Fruit fly (Drosophila melanogaster) whole organism, embryonic: ENCODE data around the gene Cyt-c-d.

Source experiments
- Awh ChIP-seq: fragments of 200-800 bp; sonication (Bioruptor generic); IDR thresholded peaks from 2 replicates; pipeline ENCODE4, ENCODE4 v1.3.6; 2022; ENCODE audit warnings: missing biosample characterization, missing genetic modification characterization
- B-H2 ChIP-seq: fragments of 200-800 bp; sonication (Bioruptor generic); optimal IDR thresholded peaks from 2 replicates; lab custom pipeline; 2018; ENCODE audit warnings: missing biosample characterization, mild to moderate bottlenecking, missing genetic modification characterization
- BEAF-32 ChIP-seq: fragments of 200-800 bp; sonication (Bioruptor generic); optimal IDR thresholded peaks from 3 replicates; lab custom pipeline; 2017; ENCODE audit warnings: missing biosample characterization, missing genetic modification characterization, mild to moderate bottlenecking, moderate library complexity, missing genetic modification reagents
- CG11695 ChIP-seq: fragments of 200-800 bp; sonication (Bioruptor generic); IDR thresholded peaks from 3 replicates; pipeline ENCODE4 v1.3.6; 2022; ENCODE audit warnings: missing biosample characterization, missing genetic modification characterization
- CG13624 ChIP-seq: fragments of 200-800 bp; sonication (Bioruptor generic); optimal IDR thresholded peaks from 2 replicates; lab custom pipeline; 2016; ENCODE audit warnings: missing biosample characterization, missing genetic modification characterization
- CG14860 ChIP-seq: fragments of 200-800 bp; sonication (Bioruptor generic); IDR thresholded peaks from 3 replicates; pipeline ENCODE4 v1.3.6; 2022; ENCODE audit warnings: missing biosample characterization, missing genetic modification characterization; ENCODE audit not compliant: partially characterized antibody
- CG17186 ChIP-seq: fragments of 200-800 bp; sonication (Bioruptor generic); optimal IDR thresholded peaks from 3 replicates; lab custom pipeline; 2017; ENCODE audit warnings: missing biosample characterization, missing genetic modification reagents, missing genetic modification characterization
- CG17568 ChIP-seq: fragments of 200-800 bp; sonication (Bioruptor generic); optimal IDR thresholded peaks from 2 replicates; lab custom pipeline; 2018; ENCODE audit warnings: missing biosample characterization, mild to moderate bottlenecking, missing genetic modification characterization, moderate library complexity
- CG3065 ChIP-seq: fragments of 200-800 bp; sonication (Bioruptor generic); optimal IDR thresholded peaks from 2 replicates; lab custom pipeline; 2016; ENCODE audit warnings: missing biosample characterization, missing genetic modification characterization
- CG34422 ChIP-seq: fragments of 200-800 bp; sonication (Bioruptor generic); IDR thresholded peaks from 3 replicates; pipeline ENCODE4 v1.3.6; 2022; ENCODE audit warnings: missing biosample characterization, missing genetic modification characterization
- CG3995 ChIP-seq: fragments of 200-800 bp; sonication (Bioruptor generic); optimal IDR thresholded peaks from 3 replicates; lab custom pipeline; 2016; ENCODE audit warnings: missing biosample characterization, missing genetic modification characterization
- CG43689 ChIP-seq: fragments of 200-800 bp; sonication (Bioruptor generic); IDR thresholded peaks from 2 replicates; pipeline ENCODE4 v1.3.6; 2022; ENCODE audit warnings: missing biosample characterization, missing genetic modification characterization
- CG5180 ChIP-seq: fragments of 200-800 bp; sonication (Bioruptor generic); optimal IDR thresholded peaks from 3 replicates; lab custom pipeline; 2017; ENCODE audit warnings: missing biosample characterization, missing genetic modification characterization, mild to moderate bottlenecking, moderate library complexity, missing genetic modification reagents
- CG8765 ChIP-seq: fragments of 200-800 bp; sonication (Bioruptor generic); IDR thresholded peaks from 2 replicates; pipeline ENCODE4 v1.3.6; 2022; ENCODE audit warnings: missing biosample characterization, missing genetic modification characterization
- CG9797 ChIP-seq: fragments of 200-800 bp; sonication (Bioruptor generic); optimal IDR thresholded peaks from 3 replicates; lab custom pipeline; 2018; ENCODE audit warnings: missing biosample characterization, mild to moderate bottlenecking, missing genetic modification characterization
- CG9817 ChIP-seq: fragments of 200-800 bp; sonication (Bioruptor generic); optimal IDR thresholded peaks from 2 replicates; lab custom pipeline; 2018; ENCODE audit warnings: missing biosample characterization, mild to moderate bottlenecking, missing genetic modification characterization, moderate library complexity
- CG9932 ChIP-seq: fragments of 200-800 bp; sonication (Bioruptor generic); IDR thresholded peaks from 2 replicates; pipeline ENCODE4 v1.3.6; 2022; ENCODE audit warnings: missing biosample characterization, missing genetic modification characterization
- Dll ChIP-seq: fragments of 200-800 bp; sonication (Bioruptor generic); IDR thresholded peaks from 4 replicates; pipeline ENCODE4 v1.3.6; 2022; ENCODE audit warnings: missing biosample characterization, missing genetic modification characterization; ENCODE audit not compliant: partially characterized antibody
- Dref ChIP-seq: fragments of 200-800 bp; sonication (Bioruptor generic); IDR thresholded peaks from 2 replicates; pipeline ENCODE4 v1.3.6; 2022; ENCODE audit warnings: missing biosample characterization, missing genetic modification characterization
- Eip74EF ChIP-seq, 2 experiments: fragments of 200-800 bp in 1 of 2; fragments of >200 bp in 1 of 2; sonication (Bioruptor generic) in 1 of 2; optimal IDR thresholded peaks; 2 replicates each; lab custom pipeline; 2017 to 2019; ENCODE audit warnings: missing biosample characterization in 2 of 2, missing genetic modification characterization in 2 of 2, mild to moderate bottlenecking in 1 of 2, moderate library complexity in 1 of 2
- Elba2 ChIP-seq: fragments of 200-800 bp; sonication (Bioruptor generic); optimal IDR thresholded peaks from 3 replicates; lab custom pipeline; 2016; ENCODE audit warnings: missing biosample characterization, missing genetic modification characterization
- Ets97D ChIP-seq: fragments of 200-800 bp; sonication (Bioruptor generic); optimal IDR thresholded peaks from 3 replicates; lab custom pipeline; 2016; ENCODE audit warnings: missing biosample characterization, missing genetic modification characterization
- HLH4C ChIP-seq: fragments of 200-800 bp; sonication (Bioruptor generic); IDR thresholded peaks from 3 replicates; pipeline ENCODE4 v1.3.6; 2022; ENCODE audit warnings: missing biosample characterization, missing genetic modification characterization; ENCODE audit not compliant: partially characterized antibody
- MESR4 ChIP-seq: fragments of 200-800 bp; sonication (Bioruptor generic); optimal IDR thresholded peaks from 2 replicates; lab custom pipeline; 2018; ENCODE audit warnings: missing biosample characterization, mild to moderate bottlenecking, missing genetic modification characterization, moderate library complexity
- Scr ChIP-seq: fragments of 200-800 bp; sonication (Bioruptor generic); IDR thresholded peaks from 2 replicates; pipeline ENCODE4 v1.3.6; 2022; ENCODE audit warnings: missing biosample characterization, missing genetic modification characterization; ENCODE audit not compliant: partially characterized antibody
- Side ChIP-seq: fragments of 200-800 bp; sonication (Bioruptor generic); optimal IDR thresholded peaks from 2 replicates; lab custom pipeline; 2016; ENCODE audit warnings: missing biosample characterization, missing genetic modification characterization
- bsh ChIP-seq, 2 experiments: fragments of 200-800 bp; sonication (Bioruptor generic); optimal IDR thresholded peaks; 2 replicates each; lab custom pipeline; 2017 to 2018; ENCODE audit warnings: mild to moderate bottlenecking in 2 of 2, missing biosample characterization in 2 of 2, missing genetic modification characterization in 2 of 2, moderate library complexity in 1 of 2
- btn ChIP-seq: fragments of 200-800 bp; sonication (Bioruptor generic); optimal IDR thresholded peaks from 2 replicates; lab custom pipeline; 2016; ENCODE audit warnings: missing biosample characterization, missing genetic modification characterization
- cato ChIP-seq: fragments of 200-800 bp; sonication (Bioruptor generic); optimal IDR thresholded peaks from 2 replicates; lab custom pipeline; 2016; ENCODE audit warnings: missing biosample characterization, missing genetic modification characterization, borderline replicate concordance
- dimm ChIP-seq: fragments of 200-800 bp; sonication (Bioruptor generic); IDR thresholded peaks from 2 replicates; pipeline ENCODE4 v1.3.6; 2022; ENCODE audit warnings: missing biosample characterization, missing genetic modification characterization
- dysf ChIP-seq: fragments of 200-800 bp; sonication (Bioruptor generic); IDR thresholded peaks from 3 replicates; pipeline ENCODE4 v1.3.6; 2022; ENCODE audit warnings: missing biosample characterization, missing genetic modification characterization
- emc ChIP-seq: fragments of 200-800 bp; sonication (Bioruptor generic); optimal IDR thresholded peaks from 2 replicates; lab custom pipeline; 2016; ENCODE audit warnings: missing biosample characterization, missing genetic modification characterization
- hbn ChIP-seq: fragments of 200-800 bp; sonication (Bioruptor generic); IDR thresholded peaks from 2 replicates; pipeline ENCODE4 v1.3.6; 2022; ENCODE audit warnings: missing biosample characterization, missing genetic modification characterization; ENCODE audit not compliant: partially characterized antibody
- jumu ChIP-seq: fragments of 200-800 bp; sonication (Bioruptor generic); optimal IDR thresholded peaks from 3 replicates; lab custom pipeline; 2016; ENCODE audit warnings: missing biosample characterization, missing genetic modification characterization
- nau ChIP-seq: fragments of 200-800 bp; sonication (Bioruptor generic); optimal IDR thresholded peaks from 3 replicates; lab custom pipeline; 2017; ENCODE audit warnings: missing biosample characterization, mild to moderate bottlenecking, missing genetic modification characterization, missing genetic modification reagents
- phol ChIP-seq: fragments of 200-800 bp; sonication (Bioruptor generic); optimal IDR thresholded peaks from 3 replicates; lab custom pipeline; 2018; ENCODE audit warnings: missing biosample characterization, mild to moderate bottlenecking, missing genetic modification characterization, moderate library complexity
- repo ChIP-seq: fragments of 200-800 bp; sonication (Bioruptor generic); optimal IDR thresholded peaks from 2 replicates; lab custom pipeline; 2016; ENCODE audit warnings: missing biosample characterization, missing genetic modification characterization
- row ChIP-seq: fragments of 200-800 bp; sonication (Bioruptor generic); IDR thresholded peaks from 3 replicates; pipeline ENCODE4 v1.3.6; 2022; ENCODE audit warnings: missing biosample characterization, missing genetic modification characterization
- sens ChIP-seq: fragments of 200-800 bp; sonication (Bioruptor generic); peaks from one replicate; lab custom pipeline; 2016; ENCODE audit warnings: missing biosample characterization, missing genetic modification characterization
- seq ChIP-seq: fragments of 200-800 bp; sonication (Bioruptor generic); IDR thresholded peaks from 2 replicates; pipeline ENCODE4 v1.3.6; 2022; ENCODE audit warnings: missing biosample characterization, missing genetic modification characterization
- tin ChIP-seq: fragments of 200-800 bp; sonication (Bioruptor generic); optimal IDR thresholded peaks from 3 replicates; lab custom pipeline; 2016; ENCODE audit warnings: missing biosample characterization, missing genetic modification characterization
- unpg ChIP-seq: fragments of 200-800 bp; sonication (Bioruptor generic); optimal IDR thresholded peaks from 3 replicates; lab custom pipeline; 2018; ENCODE audit warnings: missing biosample characterization, mild to moderate bottlenecking, missing genetic modification characterization, moderate library complexity
- vnd ChIP-seq: fragments of 200-800 bp; sonication (Bioruptor generic); IDR thresholded peaks from 3 replicates; pipeline ENCODE4 v1.3.6; 2022; ENCODE audit warnings: missing biosample characterization, missing genetic modification characterization; ENCODE audit not compliant: partially characterized antibody
- zen ChIP-seq: fragments of 200-800 bp; sonication (Bioruptor generic); optimal IDR thresholded peaks from 3 replicates; lab custom pipeline; 2018; ENCODE audit warnings: missing biosample characterization, mild to moderate bottlenecking, missing genetic modification characterization, moderate library complexity
- zf30C ChIP-seq: fragments of 200-800 bp; sonication (Bioruptor generic); optimal IDR thresholded peaks from 3 replicates; lab custom pipeline; 2018; ENCODE audit warnings: missing biosample characterization, mild to moderate bottlenecking, missing genetic modification characterization

Gene Cyt-c-d

dm6 chr2L:16676651-16677359 is 38.9 kb upstream of the Cyt-c-d start, which contains the start of the genes Trpgamma and her (continued):
- TF ChIP-seq cato (GFP tag; lab: Kevin White, UChicago) (no peak), dimm (GFP tag; lab: Robert Waterston, UW) (no peak), CG17186 (GFP tag; lab: Kevin White, UChicago) (peak; percentile 11), tin (GFP tag; lab: Kevin White, UChicago) (peak; percentile 2), Awh (GFP tag; lab: Robert Waterston, UW) (no peak), bsh (GFP tag; optimal IDR thresholded peaks at IDR 0.05; lab: Kevin White, UChicago) (peak in 1 of 2 experiments; percentile 7), BEAF-32 (GFP tag; lab: Kevin White, UChicago) (peak; percentile 90), nau (GFP tag; lab: Kevin White, UChicago) (no peak), vnd (GFP tag; lab: Robert Waterston, UW) (peak; percentile 86), CG17568 (no peak), row (GFP tag; lab: Robert Waterston, UW) (peak; percentile 38; the same call in 1 of the 3 replicates), repo (GFP tag; lab: Kevin White, UChicago) (no peak), CG14860 (peak; percentile 81), MESR4 (GFP tag; lab: Kevin White, UChicago) (peak; percentile 72), Scr (GFP tag; lab: Robert Waterston, UW) (peak; percentile 91), CG13624 (GFP tag; lab: Kevin White, UChicago) (peak; percentile 45), zf30C (no peak), dysf (GFP tag; lab: Robert Waterston, UW) (no peak), HLH4C (GFP tag; lab: Robert Waterston, UW) (peak; percentile 87), Elba2 (GFP tag; lab: Kevin White, UChicago) (peak; percentile 8), hbn (GFP tag; lab: Robert Waterston, UW) (peak; percentile 88), B-H2 (peak; percentile 53), CG43689 (no peak)

- TF ChIP-seq Ets97D: no peak
- TF ChIP-seq sens: peak; percentile 58
- peak; percentile 52 for TF ChIP-seq CG3065 (GFP tag; lab: Kevin White, UChicago)
- no peak for TF ChIP-seq CG11695 (GFP tag; lab: Robert Waterston, UW)
Observed at dm6 chr2L:16679073-16679472, 36.6 kb upstream of the Cyt-c-d start.

- TF ChIP-seq btn (no peak), zen (tag; lab: Kevin White, UChicago) (peak; percentile 45), Dll (peak; percentile 93), jumu (GFP tag; lab: Kevin White, UChicago) (peak; percentile 26), seq (GFP tag; lab: Robert Waterston, UW) (no peak), emc (GFP tag; lab: Kevin White, UChicago) (no peak), CG34422 (GFP tag; lab: Robert Waterston, UW) (peak; percentile 84; the same call in 1 of the 3 replicates), Side (GFP tag; lab: Kevin White, UChicago) (peak; percentile 20), CG5180 (GFP tag; lab: Kevin White, UChicago) (no peak), phol (tag; lab: Kevin White, UChicago) (peak; percentile 31), Eip74EF (GFP tag; optimal IDR thresholded peaks at IDR 0.05; lab: Kevin White, UChicago) (no peak), unpg (GFP tag; lab: Kevin White, UChicago) (no peak), CG9797 (GFP tag; lab: Kevin White, UChicago) (peak; percentile 59), CG9817 (tag; lab: Kevin White, UChicago) (no peak), CG8765 (GFP tag; lab: Robert Waterston, UW) (no peak), CG3995 (GFP tag; lab: Kevin White, UChicago) (peak; percentile 99), Ets97D (peak; percentile 48), Dref (peak; percentile 97), CG9932 (GFP tag; lab: Robert Waterston, UW) (peak; percentile 66)
Observed at dm6 chr2L:16679817-16680683, 35.6 kb upstream of the Cyt-c-d start, which contains the start of the genes grp and squ. TSS of gene grp (plus strand) at chr2L:16680054. TSS of gene squ (plus strand) at chr2L:16680054.
